Worm (Caenorhabditis elegans) whole organism, early embryonic: ENCODE measurements around the gene str-10.
A peak's percentile ranks its signal among the peaks of the same experiment; 100 is the strongest.

Source experiments
- B0310.2 ChIP-seq: sonication (generic microtip); optimal IDR thresholded peaks from 2 replicates; lab custom pipeline; 2016; ENCODE audit warnings: mild to moderate bottlenecking, missing genetic modification characterization, missing compliant biosample characterization
- F13C5.2 ChIP-seq: sonication (generic microtip); optimal IDR thresholded peaks from 2 replicates; lab custom pipeline; 2017; ENCODE audit warnings: mild to moderate bottlenecking, missing genetic modification characterization, inconsistent platforms, missing compliant biosample characterization
- aly-1 ChIP-seq: sonication (generic microtip); optimal IDR thresholded peaks from 2 replicates; lab custom pipeline; 2016; ENCODE audit warnings: missing genetic modification characterization, missing compliant biosample characterization
- ama-1 ChIP-seq: fragments of 150-350 bp; optimal IDR thresholded peaks from 2 replicates; lab custom pipeline; 2014
- ceh-13 ChIP-seq: fragments of 200-800 bp; sonication (Bioruptor generic); optimal IDR thresholded peaks from 2 replicates; lab custom pipeline; 2018; ENCODE audit warnings: mild to moderate bottlenecking, missing genetic modification characterization, missing compliant biosample characterization
- ceh-36 ChIP-seq: sonication (generic microtip); optimal IDR thresholded peaks from 2 replicates; lab custom pipeline; 2016; ENCODE audit warnings: missing genetic modification characterization, inconsistent platforms, missing compliant biosample characterization
- ets-7 ChIP-seq: sonication (generic microtip); optimal IDR thresholded peaks from 2 replicates; lab custom pipeline; 2016; ENCODE audit warnings: missing genotype, missing genetic modification characterization, missing compliant biosample characterization
- flt-1 ChIP-seq: fragments of 200-800 bp; sonication (Bioruptor generic); IDR thresholded peaks from 2 replicates; pipeline ENCODE4 v1.3.6; 2022; ENCODE audit warnings: missing genetic modification characterization, missing compliant biosample characterization
- hmbx-1 ChIP-seq: sonication (generic microtip); optimal IDR thresholded peaks from 2 replicates; lab custom pipeline; 2016; ENCODE audit warnings: mild to moderate bottlenecking, missing genetic modification characterization, missing compliant biosample characterization
- hmg-4 ChIP-seq: fragments of 200-800 bp; sonication (Bioruptor generic); optimal IDR thresholded peaks from 2 replicates; lab custom pipeline; 2018; ENCODE audit warnings: mild to moderate bottlenecking, missing genetic modification characterization, missing compliant biosample characterization
- hnd-1 ChIP-seq: sonication (generic microtip); optimal IDR thresholded peaks from 2 replicates; lab custom pipeline; 2016; ENCODE audit warnings: missing genetic modification characterization, missing compliant biosample characterization
- pes-1 ChIP-seq: fragments of 200-800 bp; sonication (Bioruptor generic); IDR thresholded peaks from 2 replicates; pipeline ENCODE4 v1.3.6; 2022; ENCODE audit warnings: missing genetic modification reagents, missing genetic modification characterization, missing compliant biosample characterization
- scrt-1 ChIP-seq: fragments of 200-800 bp; sonication (Bioruptor generic); IDR thresholded peaks from 2 replicates; pipeline ENCODE4 v1.3.6; 2022; ENCODE audit warnings: missing genetic modification characterization, missing compliant biosample characterization
- sea-1 ChIP-seq: fragments of 200-800 bp; sonication (Bioruptor generic); conservative IDR thresholded peaks from 2 replicates; pipeline ENCODE4 v1.3.6; 2022; ENCODE audit warnings: missing genetic modification characterization, missing compliant biosample characterization
- tbx-11 ChIP-seq: fragments of 200-800 bp; sonication (Bioruptor generic); IDR thresholded peaks from 2 replicates; pipeline ENCODE4 v1.3.6; 2022; ENCODE audit warnings: missing genetic modification characterization, missing compliant biosample characterization
- tbx-37 ChIP-seq: fragments of 200-800 bp; sonication (Bioruptor generic); conservative IDR thresholded peaks from 2 replicates; pipeline ENCODE4 v1.3.6; 2022; ENCODE audit warnings: missing genetic modification reagents, missing genetic modification characterization, missing compliant biosample characterization
- tra-4 ChIP-seq: sonication (generic microtip); optimal IDR thresholded peaks from 2 replicates; lab custom pipeline; 2017; ENCODE audit warnings: missing genetic modification characterization, missing compliant biosample characterization

str-10 gene

ce11 chrX:13084273-13084672 is 1.8 kb downstream of the str-10 start, which contains the start of gene R03G8.1:
Gene R03G8.1 (plus strand): TSS chrX:13084573.
- TF ChIP-seq ets-7 (no peak), scrt-1 (GFP tag; lab: Robert Waterston, UW) (no peak), hmg-4 (no peak), ceh-13 (GFP tag; lab: Kevin White, UChicago) (no peak), tbx-37 (GFP tag; lab: Robert Waterston, UW) (no peak), tbx-11 (no peak), aly-1 (no peak), sea-1 (GFP tag; lab: Robert Waterston, UW) (no peak), pes-1 (GFP tag; lab: Robert Waterston, UW) (no peak), flt-1 (no peak)

- TF ChIP-seq ets-7: no peak
- TF ChIP-seq ceh-13 (GFP tag; lab: Kevin White, UChicago): no peak
- TF ChIP-seq scrt-1 (GFP tag; lab: Robert Waterston, UW): no peak
- no peak for TF ChIP-seq tbx-11
- no peak for TF ChIP-seq ama-1 (lab: Kevin White, UChicago)
- no peak for TF ChIP-seq B0310.2 (tag; lab: Kevin White, UChicago)
- TF ChIP-seq hmg-4: no peak
- TF ChIP-seq flt-1: no peak
- no peak for TF ChIP-seq hnd-1 (tag; lab: Kevin White, UChicago)
- no peak for TF ChIP-seq sea-1 (GFP tag; lab: Robert Waterston, UW)
- no peak for TF ChIP-seq F13C5.2
Measured at ce11 chrX:13088539-13088938, 6.1 kb downstream of the str-10 start.

- TF ChIP-seq hmbx-1 (tag; lab: Kevin White, UChicago) (no peak), tbx-37 (GFP tag; lab: Robert Waterston, UW) (no peak), pes-1 (GFP tag; lab: Robert Waterston, UW) (no peak), flt-1 (no peak), scrt-1 (GFP tag; lab: Robert Waterston, UW) (no peak), ceh-13 (GFP tag; lab: Kevin White, UChicago) (no peak), ceh-36 (tag; lab: Kevin White, UChicago) (no peak), F13C5.2 (no peak), aly-1 (no peak), ets-7 (no peak), tbx-11 (no peak), tra-4 (tag; lab: Kevin White, UChicago) (no peak), ama-1 (lab: Kevin White, UChicago) (no peak), B0310.2 (tag; lab: Kevin White, UChicago) (no peak)
Measured at ce11 chrX:13090665-13091064, 8.2 kb downstream of the str-10 start, which contains the start of gene R03G8.3. Gene R03G8.3 (plus strand): TSS chrX:13090965.

ce11 chrX:13091199-13091598 is 8.8 kb downstream of the str-10 start:
- TF ChIP-seq scrt-1 (GFP tag; lab: Robert Waterston, UW): no peak
- no peak for TF ChIP-seq ceh-13 (GFP tag; lab: Kevin White, UChicago)
- TF ChIP-seq hnd-1 (tag; lab: Kevin White, UChicago): no peak
- TF ChIP-seq ama-1 (lab: Kevin White, UChicago): no peak

- TF ChIP-seq tra-4 (tag; lab: Kevin White, UChicago): no peak
- no peak for TF ChIP-seq ceh-36 (tag; lab: Kevin White, UChicago)
- no peak for TF ChIP-seq ama-1 (lab: Kevin White, UChicago)
- TF ChIP-seq aly-1: no peak
- TF ChIP-seq ets-7: no peak
- TF ChIP-seq F13C5.2: no peak
- no peak for TF ChIP-seq scrt-1 (GFP tag; lab: Robert Waterston, UW)
- TF ChIP-seq hmg-4: no peak
- TF ChIP-seq tbx-37 (GFP tag; lab: Robert Waterston, UW): no peak
Measured at ce11 chrX:13100410-13100809, 18.0 kb downstream of the str-10 start, which contains the start of gene R03G8.6. Gene R03G8.6 (minus strand): TSS chrX:13100510.

ce11 chrX:13102838-13103237 is 20.4 kb downstream of the str-10 start:
- TF ChIP-seq hmbx-1 (tag; lab: Kevin White, UChicago): no peak
- TF ChIP-seq pes-1 (GFP tag; lab: Robert Waterston, UW): no peak
- no peak for TF ChIP-seq hmg-4
- no peak for TF ChIP-seq tra-4 (tag; lab: Kevin White, UChicago)
- TF ChIP-seq ets-7: no peak
- TF ChIP-seq flt-1: no peak
- TF ChIP-seq tbx-11: no peak
- no peak for TF ChIP-seq ama-1 (lab: Kevin White, UChicago)
- no peak for TF ChIP-seq scrt-1 (GFP tag; lab: Robert Waterston, UW)
- TF ChIP-seq tbx-37 (GFP tag; lab: Robert Waterston, UW): no peak

ce11 chrX:13104966-13105365 is 22.5 kb downstream of the str-10 start, which contains the start of gene F17H10.1:
Gene F17H10.1 (plus strand): TSS chrX:13105241.
- TF ChIP-seq tbx-37 (GFP tag; lab: Robert Waterston, UW) (peak; percentile 42; the same call in 1 of the 2 replicates), flt-1 (no peak), hmg-4 (peak; percentile 20), F13C5.2 (peak; percentile 18)

- TF ChIP-seq aly-1 (no peak), hnd-1 (tag; lab: Kevin White, UChicago) (no peak), F13C5.2 (no peak), hmg-4 (no peak), ama-1 (lab: Kevin White, UChicago) (no peak), tra-4 (tag; lab: Kevin White, UChicago) (no peak), scrt-1 (GFP tag; lab: Robert Waterston, UW) (no peak)
Measured at ce11 chrX:13106177-13106761, 23.8 kb downstream of the str-10 start.
